Fruit fly (Drosophila melanogaster): ENCODE measurements around the gene CG3597.

The CG3597 gene

DNA sequence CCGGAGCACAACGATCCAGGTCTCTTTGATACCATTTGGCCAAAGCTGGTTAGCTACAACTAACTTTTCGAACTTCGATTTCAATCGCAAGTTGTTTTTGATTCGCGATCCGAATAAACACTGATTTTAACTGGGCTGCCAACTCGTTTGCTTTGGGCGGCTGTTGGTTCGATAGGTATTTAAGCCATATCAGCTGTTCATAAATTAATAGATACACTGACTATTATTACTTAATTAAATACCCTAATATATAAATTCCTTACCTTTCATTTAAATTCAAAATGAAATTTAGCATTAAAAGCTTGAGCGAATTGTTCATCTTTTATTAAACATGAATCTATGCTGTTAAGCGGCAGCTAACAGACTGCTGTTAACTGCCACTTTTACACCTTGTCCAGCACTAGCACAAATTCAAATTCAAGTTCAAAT lies 14.1 kb downstream of the CG3597 start, which contains the start of gene CG9967 (continued):
- TF ChIP-seq phol (tag; optimal IDR thresholded peaks at IDR 0.05) (peak; percentile 28), CG10565 (GFP tag; optimal IDR thresholded peaks at IDR 0.05) (no peak), B-H2 (GFP tag; optimal IDR thresholded peaks at IDR 0.05) (no peak), br (optimal IDR thresholded peaks at IDR 0.05) (no peak), hb (GFP tag; IDR thresholded peaks at IDR 0.05; ENCODE audit: partially characterized antibody) (no peak), Jarid2 (GFP tag; optimal IDR thresholded peaks at IDR 0.05) (no peak), CG1603 (tag; optimal IDR thresholded peaks at IDR 0.05) (peak; percentile 6), wek (GFP tag; optimal IDR thresholded peaks at IDR 0.05) (no peak), NFAT (GFP tag; IDR thresholded peaks at IDR 0.05) (no peak), CG18476 (GFP tag; optimal IDR thresholded peaks at IDR 0.05) (no peak), yki (optimal IDR thresholded peaks at IDR 0.05) (no peak), mam (GFP tag; optimal IDR thresholded peaks at IDR 0.05) (no peak), CG17359 (tag; optimal IDR thresholded peaks at IDR 0.05) (no peak), CG13287 (GFP tag; IDR thresholded peaks at IDR 0.05; ENCODE audit: partially characterized antibody) (peak; percentile 69), CrebB (tag; optimal IDR thresholded peaks at IDR 0.05) (no peak), Blimp-1 (GFP tag; optimal IDR thresholded peaks at IDR 0.05) (no peak), dm (GFP tag; optimal IDR thresholded peaks at IDR 0.05) (no peak), CG17829 (tag; optimal IDR thresholded peaks at IDR 0.05) (peak; percentile 11), Atf6 (GFP tag; IDR thresholded peaks at IDR 0.05) (no peak), wdn (GFP tag; IDR thresholded peaks at IDR 0.05) (no peak), CG8281 (tag; optimal IDR thresholded peaks at IDR 0.05) (no peak), Dip3 (GFP tag; optimal IDR thresholded peaks at IDR 0.05) (no peak), org-1 (GFP tag; optimal IDR thresholded peaks at IDR 0.05) (no peak), CTCF (GFP tag; optimal IDR thresholded peaks at IDR 0.05) (no peak), Vsx1 (GFP tag; optimal IDR thresholded peaks at IDR 0.05) (no peak), sc (optimal IDR thresholded peaks at IDR 0.05) (no peak), sc (GFP tag; optimal IDR thresholded peaks at IDR 0.05) (no peak), E2f2 (GFP tag; IDR thresholded peaks at IDR 0.05) (peak; percentile 87), CG2116 (GFP tag; optimal IDR thresholded peaks at IDR 0.05) (peak; percentile 50), vvl (GFP tag; IDR thresholded peaks at IDR 0.05) (no peak), Hmx (GFP tag; optimal IDR thresholded peaks at IDR 0.05) (no peak), CG6813 (GFP tag; optimal IDR thresholded peaks at IDR 0.05) (no peak), unc-4 (GFP tag; IDR thresholded peaks at IDR 0.05; ENCODE audit: partially characterized antibody) (peak; percentile 51; the same call in 1 of the 2 replicates), Oaz (GFP tag; IDR thresholded peaks at IDR 0.05) (no peak), CG7556 (GFP tag; optimal IDR thresholded peaks at IDR 0.05) (peak; percentile 8), Lhr (GFP tag; optimal IDR thresholded peaks at IDR 0.05) (no peak), lmd (GFP tag; IDR thresholded peaks at IDR 0.05) (no peak), tna (GFP tag; IDR thresholded peaks at IDR 0.05; ENCODE audit: partially characterized antibody) (no peak), CG2889 (GFP tag; IDR thresholded peaks at IDR 0.05) (no peak), Mrtf (GFP tag; IDR thresholded peaks at IDR 0.05) (no peak), dmrt99B (tag; optimal IDR thresholded peaks at IDR 0.05) (no peak), CG17186 (GFP tag; optimal IDR thresholded peaks at IDR 0.05) (peak; percentile 36), NfI (GFP tag; optimal IDR thresholded peaks at IDR 0.05) (no peak), CG14667 (GFP tag; IDR thresholded peaks at IDR 0.05) (no peak), CG31388 (GFP tag; optimal IDR thresholded peaks at IDR 0.05) (no peak), HLH4C (GFP tag; IDR thresholded peaks at IDR 0.05; ENCODE audit: partially characterized antibody) (no peak), disco-r (GFP tag; optimal IDR thresholded peaks at IDR 0.05) (no peak), CG8924 (tag; optimal IDR thresholded peaks at IDR 0.05) (no peak), CG10979 (tag; optimal IDR thresholded peaks at IDR 0.05) (peak; percentile 6), CG18619 (GFP tag; optimal IDR thresholded peaks at IDR 0.05) (no peak), CG10321 (GFP tag; IDR thresholded peaks at IDR 0.05) (no peak), Ets65A (GFP tag) (no peak), Ptx1 (GFP tag; IDR thresholded peaks at IDR 0.05) (no peak)
